Worm (Caenorhabditis elegans) whole organism, L4 larva: ENCODE measurements around the gene sri-40.
"Not testable (repeated sequence)": the region's sequence is repeated elsewhere in the genome, so short reads cannot be mapped to it uniquely, and the experiment has no call there.

ENCODE experiments used
- F49E8.2 ChIP-seq: sonication (generic microtip); optimal IDR thresholded peaks from 2 replicates; lab custom pipeline; 2016; ENCODE audit warnings: missing compliant biosample characterization, mild to moderate bottlenecking, missing genetic modification characterization, borderline replicate concordance
- ZK546.5 ChIP-seq, 2 experiments: sonication (generic microtip); optimal IDR thresholded peaks; 2 replicates each; lab custom pipeline; 2017; ENCODE audit warnings: missing biosample characterization in 2 of 2, missing genetic modification characterization in 2 of 2
- aly-2 ChIP-seq: sonication (generic microtip); optimal IDR thresholded peaks from 2 replicates; lab custom pipeline; 2018; ENCODE audit warnings: missing biosample characterization, missing genetic modification characterization
- ama-1 ChIP-seq: fragments of 150-350 bp; optimal IDR thresholded peaks from 2 replicates; lab custom pipeline; 2014; ENCODE audit warnings: inconsistent platforms, mixed read lengths
- attf-4 ChIP-seq: sonication (generic microtip); optimal IDR thresholded peaks from 3 replicates; lab custom pipeline; 2017; ENCODE audit warnings: missing biosample characterization, missing genetic modification characterization
- cey-2 ChIP-seq: sonication (generic microtip); optimal IDR thresholded peaks from 3 replicates; lab custom pipeline; 2017; ENCODE audit warnings: missing genetic modification characterization, mild to moderate bottlenecking, missing compliant biosample characterization, antibody characterized with exemption, borderline replicate concordance; ENCODE audit not compliant: insufficient read depth
- daf-12 ChIP-seq: fragments of 150-350 bp; optimal IDR thresholded peaks from 2 replicates; lab custom pipeline; 2014; ENCODE audit warnings: missing biosample characterization, missing genetic modification reagents, missing genetic modification characterization
- daf-16 ChIP-seq, 3 experiments: sonication (generic microtip); optimal IDR thresholded peaks; 2 replicates each; lab custom pipeline; 2016 to 2017; ENCODE audit warnings: missing genetic modification characterization in 3 of 3, missing genetic modification reagents in 3 of 3, mild to moderate bottlenecking in 2 of 3, missing compliant biosample characterization in 2 of 3, missing biosample characterization in 1 of 3, moderate library complexity in 1 of 3
- dpl-1 ChIP-seq: fragments of 150-350 bp; optimal IDR thresholded peaks from 2 replicates; lab custom pipeline; 2014; ENCODE audit warnings: missing biosample characterization, missing genetic modification reagents, missing genetic modification characterization
- duxl-1 ChIP-seq: sonication (generic microtip); optimal IDR thresholded peaks from 2 replicates; lab custom pipeline; 2016; ENCODE audit warnings: mild to moderate bottlenecking, missing genetic modification characterization, moderate library complexity, missing compliant biosample characterization; ENCODE audit not compliant: poor library complexity
- egl-27 ChIP-seq: sonication (generic microtip); optimal IDR thresholded peaks from 3 replicates; lab custom pipeline; 2017; ENCODE audit warnings: missing biosample characterization, missing genetic modification reagents, missing genetic modification characterization
- egl-43 ChIP-seq: fragments of 200-800 bp; sonication (Bioruptor generic); IDR thresholded peaks from 2 replicates; pipeline ENCODE4 v1.3.6; 2022; ENCODE audit warnings: missing genetic modification reagents, missing genetic modification characterization, missing compliant biosample characterization
- gei-8 ChIP-seq: fragments of 200-800 bp; sonication (Bioruptor generic); optimal IDR thresholded peaks from 2 replicates; lab custom pipeline; 2018; ENCODE audit warnings: mild to moderate bottlenecking, missing genetic modification characterization, missing compliant biosample characterization
- hlh-11 ChIP-seq: fragments of 200-800 bp; sonication (Bioruptor generic); optimal IDR thresholded peaks from 2 replicates; lab custom pipeline; 2018; ENCODE audit warnings: mild to moderate bottlenecking, missing genetic modification characterization, missing compliant biosample characterization
- hmg-1.1 ChIP-seq: fragments of 200-800 bp; sonication (Bioruptor generic); IDR thresholded peaks from 2 replicates; pipeline ENCODE4 v1.3.6; 2022; ENCODE audit warnings: missing genetic modification reagents, missing genetic modification characterization, missing compliant biosample characterization
- lim-7 ChIP-seq: fragments of 200-800 bp; sonication (Bioruptor generic); IDR thresholded peaks from 2 replicates; pipeline ENCODE4 v1.3.6; 2022; ENCODE audit warnings: missing genetic modification characterization, missing compliant biosample characterization
- lin-29 ChIP-seq: fragments of 200-800 bp; sonication (Bioruptor generic); IDR thresholded peaks from 2 replicates; pipeline ENCODE4 v1.3.6; 2022; ENCODE audit warnings: missing genetic modification reagents, missing genetic modification characterization, missing compliant biosample characterization
- lir-3 ChIP-seq: sonication (generic microtip); optimal IDR thresholded peaks from 2 replicates; lab custom pipeline; 2016; ENCODE audit warnings: mild to moderate bottlenecking, missing genetic modification characterization, missing compliant biosample characterization
- madf-9 ChIP-seq: fragments of 200-800 bp; sonication (Bioruptor generic); conservative IDR thresholded peaks from 2 replicates; pipeline ENCODE4 v1.3.6; 2022; ENCODE audit warnings: missing genetic modification reagents, missing genetic modification characterization, missing compliant biosample characterization
- mdl-1 ChIP-seq, 2 experiments: fragments of 150-350 bp in 1 of 2; sonication (generic microtip) in 1 of 2; optimal IDR thresholded peaks; 2 replicates each; lab custom pipeline; 2014 to 2017; ENCODE audit warnings: missing biosample characterization in 2 of 2, missing genetic modification characterization in 2 of 2
- mdt-29 ChIP-seq: fragments of 200-800 bp; sonication (Bioruptor generic); IDR thresholded peaks from 2 replicates; pipeline ENCODE4 v1.3.6; 2022; ENCODE audit warnings: missing genetic modification reagents, missing genetic modification characterization, missing compliant biosample characterization
- mep-1 ChIP-seq: fragments of 150-350 bp; sonication (generic microtip); optimal IDR thresholded peaks from 3 replicates; lab custom pipeline; 2014; ENCODE audit warnings: missing biosample characterization, missing genetic modification characterization
- mes-2 ChIP-seq: sonication (generic microtip); optimal IDR thresholded peaks from 2 replicates; lab custom pipeline; 2016; ENCODE audit warnings: missing genotype, mild to moderate bottlenecking, missing genetic modification characterization, missing compliant biosample characterization; ENCODE audit not compliant: poor library complexity, severe bottlenecking
- nhr-102 ChIP-seq: sonication (generic microtip); optimal IDR thresholded peaks from 2 replicates; lab custom pipeline; 2016; ENCODE audit warnings: mild to moderate bottlenecking, missing genetic modification characterization, moderate library complexity, missing compliant biosample characterization
- nhr-28 ChIP-seq: fragments of 150-350 bp; optimal IDR thresholded peaks from 2 replicates; lab custom pipeline; 2014; ENCODE audit warnings: missing biosample characterization, missing genetic modification characterization
- nhr-41 ChIP-seq: fragments of 200-800 bp; sonication (Bioruptor generic); IDR thresholded peaks from 2 replicates; pipeline ENCODE4 v1.3.6; 2022; ENCODE audit warnings: missing genetic modification reagents, missing genetic modification characterization, missing compliant biosample characterization
- nhr-6 ChIP-seq: fragments of 150-350 bp; optimal IDR thresholded peaks from 2 replicates; lab custom pipeline; 2014; ENCODE audit warnings: missing biosample characterization, missing genetic modification characterization
- nhr-77 ChIP-seq: fragments of 150-350 bp; optimal IDR thresholded peaks from 2 replicates; lab custom pipeline; 2014; ENCODE audit warnings: missing biosample characterization, missing genetic modification characterization
- pqm-1 ChIP-seq: sonication (generic microtip); optimal IDR thresholded peaks from 2 replicates; lab custom pipeline; 2017; ENCODE audit warnings: missing biosample characterization, missing genetic modification characterization
- spr-1 ChIP-seq: sonication (generic microtip); optimal IDR thresholded peaks from 2 replicates; lab custom pipeline; 2016; ENCODE audit warnings: mild to moderate bottlenecking, missing genetic modification characterization, missing compliant biosample characterization
- tra-1 ChIP-seq: fragments of 200-800 bp; sonication (Bioruptor generic); IDR thresholded peaks from 2 replicates; pipeline ENCODE4 v1.3.6; 2022; ENCODE audit warnings: missing genetic modification reagents, missing genetic modification characterization, missing compliant biosample characterization
- unc-130 ChIP-seq: sonication (generic microtip); optimal IDR thresholded peaks from 2 replicates; lab custom pipeline; 2016; ENCODE audit warnings: missing genetic modification reagents, missing genetic modification characterization, missing compliant biosample characterization
- unc-62 ChIP-seq, 3 experiments: fragments of 150-350 bp in 1 of 3; sonication (generic microtip); optimal IDR thresholded peaks in 2 of 3; peaks in 1 of 3; 1 replicate in 1 of 3; 2 replicates in 2 of 3; lab custom pipeline; 2014 to 2017; ENCODE audit warnings: missing biosample characterization in 3 of 3, missing genetic modification characterization in 3 of 3, missing genetic modification reagents in 3 of 3, missing genotype in 1 of 3
- zfp-2 ChIP-seq: sonication (generic microtip); optimal IDR thresholded peaks from 2 replicates; lab custom pipeline; 2016; ENCODE audit warnings: mild to moderate bottlenecking, missing genetic modification characterization, missing compliant biosample characterization
- zip-11 ChIP-seq: fragments of 200-800 bp; sonication (Bioruptor generic); IDR thresholded peaks from 2 replicates; pipeline ENCODE4 v1.3.6; 2022; ENCODE audit warnings: missing genetic modification characterization, missing compliant biosample characterization
- zip-2 ChIP-seq: fragments of 150-350 bp; optimal IDR thresholded peaks from 2 replicates; lab custom pipeline; 2014; ENCODE audit warnings: missing biosample characterization, missing genetic modification characterization
- ztf-7 ChIP-seq: fragments of 150-350 bp; optimal IDR thresholded peaks from 2 replicates; lab custom pipeline; 2014; ENCODE audit warnings: missing biosample characterization, missing genetic modification characterization

sri-40 gene

ce11 chrII:3177663-3178062, at the start of gene sri-40:
Gene sri-40 (plus strand): TSS chrII:3177963.
- TF ChIP-seq mdt-29 (GFP tag; lab: Robert Waterston, UW); attf-4; mdl-1 (tag; optimal IDR thresholded peaks at IDR 0.05; lab: Kevin White, UChicago): not testable (repeated sequence)

DNA sequence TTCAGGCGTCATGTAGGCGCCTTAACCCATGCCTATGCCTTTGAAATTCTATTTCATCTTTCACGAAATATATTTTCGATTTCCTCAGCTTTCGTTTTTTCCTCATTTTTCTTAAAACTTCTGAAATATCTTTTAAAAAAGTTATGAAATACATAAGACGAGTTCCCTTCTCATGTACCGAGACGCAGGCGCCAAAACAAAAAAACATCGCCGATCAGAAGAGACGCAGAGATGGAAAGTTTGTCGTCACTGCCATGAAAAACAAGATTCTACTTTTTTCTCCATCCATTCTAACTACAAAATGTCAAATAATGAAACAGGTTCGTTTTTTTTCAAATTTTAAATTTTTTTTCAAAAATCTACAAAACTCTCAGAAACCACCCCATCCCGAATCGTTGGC, 48.8 kb upstream of the sri-40 start, which contains the start of gene chil-24:
Gene chil-24 (plus strand): TSS at position 156 of the 400 bp plus-strand sequence.
- TF ChIP-seq nhr-28 = peak; percentile 61
- TF ChIP-seq unc-130 (GFP tag; lab: Kevin White, UChicago) = no peak
- no peak for TF ChIP-seq unc-62 (GFP tag; optimal IDR thresholded peaks at IDR 0.05 in 1 of 2; lab: Kevin White, UChicago)
- TF ChIP-seq unc-62 (tag; optimal IDR thresholded peaks at IDR 0.05; lab: Kevin White, UChicago) = no peak
- no peak for TF ChIP-seq gei-8 (GFP tag; lab: Kevin White, UChicago)
- no peak for TF ChIP-seq nhr-41 (GFP tag; lab: Robert Waterston, UW)
- no peak for TF ChIP-seq egl-27 (tag; lab: Kevin White, UChicago)
- no peak for TF ChIP-seq tra-1 (GFP tag; lab: Robert Waterston, UW)
- TF ChIP-seq duxl-1 (tag; lab: Kevin White, UChicago) = peak; percentile 73
- TF ChIP-seq attf-4 = no peak
- TF ChIP-seq hlh-11 = peak; percentile 24
- no peak for TF ChIP-seq cey-2 (tag; lab: Kevin White, UChicago)
- no peak for TF ChIP-seq mep-1 (tag; lab: Kevin White, UChicago)
- TF ChIP-seq daf-16 (GFP tag; optimal IDR thresholded peaks at IDR 0.05; lab: Kevin White, UChicago) = no peak
- peak; percentile 68 for TF ChIP-seq daf-16 (tag; optimal IDR thresholded peaks at IDR 0.05; lab: Kevin White, UChicago)
- peak; percentile 24 for TF ChIP-seq mes-2 (tag; lab: Kevin White, UChicago)
- no peak for TF ChIP-seq egl-43

DNA sequence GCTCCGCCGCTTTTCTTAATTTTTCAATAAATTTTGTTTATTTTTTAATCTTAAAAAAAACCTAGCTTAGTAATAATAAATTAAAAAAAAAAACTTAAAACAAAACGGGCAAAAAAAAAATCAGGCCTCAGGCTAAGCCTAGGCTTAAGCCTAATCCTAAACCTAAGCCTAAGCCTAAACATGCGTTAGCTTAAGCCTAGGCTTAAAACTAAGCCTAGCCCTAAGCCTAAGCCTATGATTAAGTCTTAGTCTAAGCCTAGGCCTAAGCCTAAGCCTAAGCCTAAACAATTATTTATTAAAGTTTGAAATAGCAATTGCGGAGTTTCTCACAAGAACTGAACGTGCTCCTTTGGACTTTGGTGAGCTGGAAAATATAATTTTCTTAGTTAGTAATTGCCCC, 42.5 kb upstream of the sri-40 start:
- TF ChIP-seq ZK546.5 (tag; optimal IDR thresholded peaks at IDR 0.05; lab: Kevin White, UChicago) = no peak
- no peak for TF ChIP-seq aly-2 (tag; lab: Kevin White, UChicago)
- TF ChIP-seq nhr-6 = no peak
- no peak for TF ChIP-seq tra-1 (GFP tag; lab: Robert Waterston, UW)
- no peak for TF ChIP-seq dpl-1 (GFP tag; lab: Kevin White, UChicago)
- no peak for TF ChIP-seq madf-9 (GFP tag; lab: Robert Waterston, UW)
- TF ChIP-seq F49E8.2 = no peak
- TF ChIP-seq duxl-1 (tag; lab: Kevin White, UChicago) = no peak
- TF ChIP-seq lir-3 = no peak
- no peak for TF ChIP-seq zip-2 (tag; lab: Kevin White, UChicago)
- TF ChIP-seq ama-1 (lab: Kevin White, UChicago) = no peak
- TF ChIP-seq nhr-102 = no peak
- no peak for TF ChIP-seq unc-130 (GFP tag; lab: Kevin White, UChicago)
- TF ChIP-seq lin-29 (GFP tag; lab: Robert Waterston, UW) = no peak
- TF ChIP-seq pqm-1 (tag; lab: Kevin White, UChicago) = no peak
- TF ChIP-seq ztf-7 (tag; lab: Kevin White, UChicago) = no peak
- TF ChIP-seq nhr-41 (GFP tag; lab: Robert Waterston, UW) = no peak

ce11 chrII:3137804-3138203, 40.0 kb upstream of the sri-40 start, which contains the start of gene sri-54:
Gene sri-54 (minus strand): TSS chrII:3137904.
- TF ChIP-seq hmg-1.1 (GFP tag; lab: Robert Waterston, UW) = no peak
- no peak for TF ChIP-seq nhr-77
- TF ChIP-seq unc-62 (GFP tag; optimal IDR thresholded peaks at IDR 0.05 in 1 of 2; lab: Kevin White, UChicago) = no peak
- TF ChIP-seq unc-62 (tag; optimal IDR thresholded peaks at IDR 0.05; lab: Kevin White, UChicago) = no peak
- no peak for TF ChIP-seq spr-1 (tag; lab: Kevin White, UChicago)
- TF ChIP-seq madf-9 (GFP tag; lab: Robert Waterston, UW) = no peak
- TF ChIP-seq zip-11 = no peak
- TF ChIP-seq lim-7 (GFP tag; lab: Robert Waterston, UW) = no peak
- no peak for TF ChIP-seq zfp-2 (tag; lab: Kevin White, UChicago)
- TF ChIP-seq daf-12 (tag; lab: Kevin White, UChicago) = no peak
- TF ChIP-seq, all 104 proteins: peak for 0
